Fruit fly (Drosophila melanogaster) whole organism, embryonic: ENCODE measurements around the gene Sec8.

Source experiments
- Atf3 ChIP-seq: fragments of 200-800 bp; sonication (Bioruptor generic); optimal IDR thresholded peaks from 3 replicates; lab custom pipeline; 2016; ENCODE audit warnings: missing biosample characterization, missing genetic modification characterization
- CG10274 ChIP-seq: fragments of 200-800 bp; sonication (Bioruptor generic); optimal IDR thresholded peaks from 3 replicates; lab custom pipeline; 2017; ENCODE audit warnings: missing biosample characterization, mild to moderate bottlenecking, missing genetic modification characterization
- CG10366 ChIP-seq: fragments of 200-800 bp; sonication (Bioruptor generic); IDR thresholded peaks from 2 replicates; pipeline ENCODE4 v1.3.6; 2022; ENCODE audit warnings: missing biosample characterization, missing genetic modification characterization
- CG10979 ChIP-seq: fragments of 200-800 bp; sonication (Bioruptor generic); optimal IDR thresholded peaks from 2 replicates; lab custom pipeline; 2018; ENCODE audit warnings: missing biosample characterization, mild to moderate bottlenecking, missing genetic modification characterization, moderate library complexity
- CG12391 ChIP-seq: fragments of 200-800 bp; sonication (Bioruptor generic); optimal IDR thresholded peaks from 3 replicates; lab custom pipeline; 2018; ENCODE audit warnings: missing biosample characterization, mild to moderate bottlenecking, missing genetic modification characterization, moderate library complexity
- CG12744 ChIP-seq: fragments of 200-800 bp; sonication (Bioruptor generic); optimal IDR thresholded peaks from 2 replicates; lab custom pipeline; 2016; ENCODE audit warnings: missing biosample characterization, missing genetic modification characterization
- CG13123 ChIP-seq: fragments of 200-800 bp; sonication (Bioruptor generic); optimal IDR thresholded peaks from 2 replicates; lab custom pipeline; 2016; ENCODE audit warnings: missing biosample characterization, missing genetic modification characterization
- CG13287 ChIP-seq: fragments of 200-800 bp; sonication (Bioruptor generic); IDR thresholded peaks from 2 replicates; pipeline ENCODE4 v1.3.6; 2022; ENCODE audit warnings: missing biosample characterization, missing genetic modification characterization; ENCODE audit not compliant: partially characterized antibody
- CG2116 ChIP-seq: fragments of 200-800 bp; sonication (Bioruptor generic); optimal IDR thresholded peaks from 3 replicates; lab custom pipeline; 2018; ENCODE audit warnings: missing biosample characterization, mild to moderate bottlenecking, missing genetic modification characterization
- CG32767 ChIP-seq: fragments of 200-800 bp; sonication (Bioruptor generic); IDR thresholded peaks from 2 replicates; pipeline ENCODE4 v1.3.6; 2022; ENCODE audit warnings: missing biosample characterization, missing genetic modification characterization
- CG43689 ChIP-seq: fragments of 200-800 bp; sonication (Bioruptor generic); IDR thresholded peaks from 2 replicates; pipeline ENCODE4 v1.3.6; 2022; ENCODE audit warnings: missing biosample characterization, missing genetic modification characterization
- CG5180 ChIP-seq: fragments of 200-800 bp; sonication (Bioruptor generic); optimal IDR thresholded peaks from 3 replicates; lab custom pipeline; 2017; ENCODE audit warnings: missing biosample characterization, missing genetic modification characterization, mild to moderate bottlenecking, moderate library complexity, missing genetic modification reagents
- CG5245 ChIP-seq: fragments of 200-800 bp; sonication (Bioruptor generic); optimal IDR thresholded peaks from 3 replicates; lab custom pipeline; 2016; ENCODE audit warnings: missing biosample characterization, missing genetic modification characterization
- CG6791 ChIP-seq: fragments of 200-800 bp; sonication (Bioruptor generic); IDR thresholded peaks from 3 replicates; pipeline ENCODE4 v1.3.6; 2022; ENCODE audit warnings: missing biosample characterization, missing genetic modification characterization; ENCODE audit not compliant: partially characterized antibody
- CG7839 ChIP-seq: fragments of 200-800 bp; sonication (Bioruptor generic); optimal IDR thresholded peaks from 3 replicates; lab custom pipeline; 2018; ENCODE audit warnings: missing biosample characterization, mild to moderate bottlenecking, missing genetic modification characterization, moderate library complexity
- CG8388 ChIP-seq: fragments of 200-800 bp; sonication (Bioruptor generic); optimal IDR thresholded peaks from 2 replicates; lab custom pipeline; 2019; ENCODE audit warnings: missing biosample characterization, mild to moderate bottlenecking, missing genetic modification characterization, moderate library complexity
- CG9215 ChIP-seq: fragments of 200-800 bp; sonication (Bioruptor generic); IDR thresholded peaks from 2 replicates; pipeline ENCODE4 v1.3.6; 2022; ENCODE audit warnings: missing biosample characterization, missing genetic modification characterization
- CG9817 ChIP-seq: fragments of 200-800 bp; sonication (Bioruptor generic); optimal IDR thresholded peaks from 2 replicates; lab custom pipeline; 2018; ENCODE audit warnings: missing biosample characterization, mild to moderate bottlenecking, missing genetic modification characterization, moderate library complexity
- CG9876 ChIP-seq: fragments of 200-800 bp; sonication (Bioruptor generic); optimal IDR thresholded peaks from 2 replicates; lab custom pipeline; 2016; ENCODE audit warnings: missing biosample characterization, missing genetic modification characterization
- CrebB ChIP-seq: fragments of 200-800 bp; sonication (Bioruptor generic); optimal IDR thresholded peaks from 3 replicates; lab custom pipeline; 2018; ENCODE audit warnings: missing biosample characterization, mild to moderate bottlenecking, missing genetic modification characterization
- D19B ChIP-seq: fragments of 200-800 bp; sonication (Bioruptor generic); optimal IDR thresholded peaks from 2 replicates; lab custom pipeline; 2017; ENCODE audit warnings: missing biosample characterization, mild to moderate bottlenecking, missing genetic modification characterization
- Dfd ChIP-seq, 2 experiments: fragments of >200 bp; optimal IDR thresholded peaks; 2 replicates each; lab custom pipeline; 2017; ENCODE audit warnings: missing biosample characterization in 2 of 2, missing genetic modification characterization in 2 of 2
- E2f1 ChIP-seq: fragments of 200-800 bp; sonication (Bioruptor generic); IDR thresholded peaks from 2 replicates; pipeline ENCODE4 v1.3.6; 2022; ENCODE audit warnings: missing biosample characterization, missing genetic modification characterization
- Gug ChIP-seq: fragments of 200-800 bp; sonication (Bioruptor generic); IDR thresholded peaks from 4 replicates; pipeline ENCODE4 v1.3.6; 2022; ENCODE audit warnings: missing biosample characterization, missing genetic modification characterization
- H15 ChIP-seq: fragments of 200-800 bp; sonication (Bioruptor generic); IDR thresholded peaks from 3 replicates; pipeline ENCODE4 v1.3.6; 2022; ENCODE audit warnings: missing biosample characterization, missing genetic modification characterization
- Hr51 ChIP-seq, 2 experiments: fragments of 200-800 bp; sonication (Bioruptor generic); optimal IDR thresholded peaks; 2 replicates in 1 of 2; 3 replicates in 1 of 2; lab custom pipeline; 2016 to 2018; ENCODE audit warnings: missing biosample characterization in 2 of 2, missing genetic modification characterization in 2 of 2, mild to moderate bottlenecking in 1 of 2, moderate library complexity in 1 of 2
- Myb ChIP-seq: fragments of 200-800 bp; sonication (Bioruptor generic); optimal IDR thresholded peaks from 2 replicates; lab custom pipeline; 2016; ENCODE audit warnings: missing biosample characterization, missing genetic modification characterization
- Nf-YC ChIP-seq: fragments of 200-800 bp; optimal IDR thresholded peaks from 3 replicates; lab custom pipeline; 2019; ENCODE audit warnings: missing biosample characterization, mild to moderate bottlenecking, missing genetic modification characterization, moderate library complexity
- Sry-δ ChIP-seq: fragments of 200-800 bp; sonication (Bioruptor generic); optimal IDR thresholded peaks from 2 replicates; lab custom pipeline; 2016; ENCODE audit warnings: missing biosample characterization, missing genetic modification characterization
- TFAM ChIP-seq: fragments of 200-800 bp; sonication (Bioruptor generic); optimal IDR thresholded peaks from 2 replicates; lab custom pipeline; 2017; ENCODE audit warnings: missing biosample characterization, missing genetic modification characterization, inconsistent platforms
- ap ChIP-seq: fragments of 200-800 bp; sonication (Bioruptor generic); IDR thresholded peaks from 2 replicates; pipeline ENCODE4 v1.3.6; 2022; ENCODE audit warnings: missing biosample characterization, missing genetic modification characterization
- cas ChIP-seq: fragments of 200-800 bp; sonication (Bioruptor generic); IDR thresholded peaks from 2 replicates; pipeline ENCODE4 v1.3.6; 2022; ENCODE audit warnings: missing biosample characterization, missing genetic modification characterization
- cato ChIP-seq: fragments of 200-800 bp; sonication (Bioruptor generic); optimal IDR thresholded peaks from 2 replicates; lab custom pipeline; 2016; ENCODE audit warnings: missing biosample characterization, missing genetic modification characterization, borderline replicate concordance
- chm ChIP-seq: fragments of 200-800 bp; sonication (Bioruptor generic); IDR thresholded peaks from 2 replicates; pipeline ENCODE4 v1.3.6; 2022; ENCODE audit warnings: missing biosample characterization, missing genetic modification characterization
- corto ChIP-seq: fragments of 200-800 bp; sonication (Bioruptor generic); optimal IDR thresholded peaks from 2 replicates; lab custom pipeline; 2016; ENCODE audit warnings: missing biosample characterization, mild to moderate bottlenecking, missing genetic modification characterization, moderate library complexity
- hb ChIP-seq: fragments of 200-800 bp; sonication (Bioruptor generic); IDR thresholded peaks from 3 replicates; pipeline ENCODE4 v1.3.6; 2022; ENCODE audit warnings: missing biosample characterization, missing genetic modification characterization; ENCODE audit not compliant: partially characterized antibody
- lab ChIP-seq: fragments of 200-800 bp; sonication (Bioruptor generic); optimal IDR thresholded peaks from 3 replicates; lab custom pipeline; 2017; ENCODE audit warnings: missing biosample characterization, missing genetic modification characterization, mild to moderate bottlenecking, moderate library complexity, missing genetic modification reagents
- lbe ChIP-seq: fragments of 200-800 bp; sonication (Bioruptor generic); optimal IDR thresholded peaks from 2 replicates; lab custom pipeline; 2016; ENCODE audit warnings: missing biosample characterization, mild to moderate bottlenecking, missing genetic modification characterization
- lov ChIP-seq, 2 experiments: fragments of 200-800 bp in 1 of 2; fragments of >200 bp in 1 of 2; sonication (Bioruptor generic) in 1 of 2; IDR thresholded peaks in 1 of 2; optimal IDR thresholded peaks in 1 of 2; 2 replicates in 1 of 2; 3 replicates in 1 of 2; pipeline versions ENCODE4 v1.3.6 to Lab custom; 2017 to 2022; ENCODE audit warnings: missing biosample characterization in 1 of 2, missing genetic modification characterization in 1 of 2
- maf-S ChIP-seq: fragments of 200-800 bp; sonication (Bioruptor generic); optimal IDR thresholded peaks from 2 replicates; lab custom pipeline; 2016; ENCODE audit warnings: missing biosample characterization, missing genetic modification characterization
- nmo ChIP-seq: fragments of 200-800 bp; sonication (Bioruptor generic); optimal IDR thresholded peaks from 2 replicates; lab custom pipeline; 2018; ENCODE audit warnings: missing biosample characterization, mild to moderate bottlenecking, missing genetic modification characterization, moderate library complexity
- repo ChIP-seq: fragments of 200-800 bp; sonication (Bioruptor generic); optimal IDR thresholded peaks from 2 replicates; lab custom pipeline; 2016; ENCODE audit warnings: missing biosample characterization, missing genetic modification characterization
- salm ChIP-seq: fragments of 200-800 bp; sonication (Bioruptor generic); optimal IDR thresholded peaks from 2 replicates; lab custom pipeline; 2018; ENCODE audit warnings: missing biosample characterization, mild to moderate bottlenecking, missing genetic modification characterization
- sr ChIP-seq: fragments of 200-800 bp; sonication (Bioruptor generic); IDR thresholded peaks from 3 replicates; pipeline ENCODE4 v1.3.6; 2022; ENCODE audit warnings: missing biosample characterization, missing genetic modification characterization
- sug ChIP-seq: fragments of 200-800 bp; optimal IDR thresholded peaks from 2 replicates; lab custom pipeline; 2019; ENCODE audit warnings: missing biosample characterization, mild to moderate bottlenecking, missing genetic modification characterization, moderate library complexity
- twi ChIP-seq: fragments of 200-800 bp; optimal IDR thresholded peaks from 2 replicates; lab custom pipeline; 2019; ENCODE audit warnings: missing biosample characterization, mild to moderate bottlenecking, missing genetic modification characterization, moderate library complexity
- wdn ChIP-seq: fragments of 200-800 bp; sonication (Bioruptor generic); IDR thresholded peaks from 2 replicates; pipeline ENCODE4 v1.3.6; 2022; ENCODE audit warnings: missing biosample characterization, missing genetic modification characterization
- wor ChIP-seq: fragments of 200-800 bp; sonication (Bioruptor generic); IDR thresholded peaks from 2 replicates; pipeline ENCODE4 v1.3.6; 2022; ENCODE audit warnings: missing biosample characterization, missing genetic modification characterization
- zf30C ChIP-seq: fragments of 200-800 bp; sonication (Bioruptor generic); optimal IDR thresholded peaks from 3 replicates; lab custom pipeline; 2018; ENCODE audit warnings: missing biosample characterization, mild to moderate bottlenecking, missing genetic modification characterization

Gene Sec8

dm6 chr3R:5797709-5798108 is 38.9 kb upstream of the Sec8 start:
- TF ChIP-seq hb (GFP tag; lab: Robert Waterston, UW) (no peak), CG10979 (tag; lab: Kevin White, UChicago) (no peak), CG12744 (GFP tag; lab: Kevin White, UChicago) (no peak), salm (tag; lab: Kevin White, UChicago) (no peak), corto (GFP tag; lab: Kevin White, UChicago) (no peak), Gug (GFP tag; lab: Robert Waterston, UW) (no peak), sr (no peak), CG10274 (GFP tag; lab: Kevin White, UChicago) (no peak), Hr51 (GFP tag; optimal IDR thresholded peaks at IDR 0.05; lab: Kevin White, UChicago) (no peak), CG5180 (no peak), CG10366 (GFP tag; lab: Robert Waterston, UW) (no peak), Atf3 (GFP tag; lab: Kevin White, UChicago) (no peak), H15 (no peak), Dfd (GFP tag; optimal IDR thresholded peaks at IDR 0.05; lab: Kevin White, UChicago) (no peak), Sry-δ (GFP tag; lab: Kevin White, UChicago) (no peak), Nf-YC (no peak), D19B (no peak), CG13123 (GFP tag; lab: Kevin White, UChicago) (no peak)

DNA sequence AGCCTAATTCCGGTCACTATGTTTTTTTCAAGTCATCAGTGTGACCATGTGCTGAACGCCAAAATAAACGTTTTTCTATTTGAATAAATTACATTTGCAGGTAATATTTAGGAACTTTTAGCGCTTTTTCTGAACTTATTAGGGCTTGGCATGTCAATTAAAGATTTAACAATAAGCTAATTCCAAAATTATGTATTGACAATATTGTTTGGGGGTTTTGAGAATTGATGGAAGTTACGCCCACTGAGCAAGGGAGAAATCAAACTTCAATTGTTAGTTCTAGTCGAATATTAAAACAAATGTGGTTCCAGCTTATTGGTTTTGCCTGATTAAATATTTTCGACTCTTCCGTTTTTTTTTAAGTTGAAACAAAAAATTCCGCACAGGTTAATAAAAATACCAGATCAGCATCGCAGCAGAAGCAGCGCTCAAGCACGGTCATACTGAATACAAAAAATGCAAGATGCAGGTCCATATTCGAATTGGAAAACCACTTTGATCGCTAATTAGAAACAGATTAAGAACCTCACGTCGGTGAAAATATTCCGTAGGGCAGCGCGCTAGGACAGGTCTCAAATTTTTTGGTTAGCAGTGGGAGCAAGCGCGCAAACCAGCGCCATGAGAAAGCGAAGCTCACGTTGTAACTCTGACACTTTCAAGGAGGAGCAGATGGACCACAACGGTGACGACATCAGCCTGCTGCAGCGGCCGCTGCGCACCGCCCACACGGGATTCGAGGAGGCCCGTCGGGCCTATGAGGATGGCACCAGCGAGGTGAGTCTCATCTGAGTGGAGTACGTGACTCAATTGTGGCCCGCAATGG is 35.7 kb upstream of the Sec8 start, which contains the start of the genes PSMG1 and CG10979:
Gene PSMG1, minus strand, starts transcription at position 51 of the 823 bp plus-strand sequence.
Gene CG10979, plus strand, starts transcription at position 439 of the 823 bp plus-strand sequence.
- TF ChIP-seq wdn (GFP tag; lab: Robert Waterston, UW) (no peak), CG6791 (no peak), cato (GFP tag; lab: Kevin White, UChicago) (no peak), ap (GFP tag; lab: Robert Waterston, UW) (no peak), CG7839 (tag; lab: Kevin White, UChicago) (no peak), repo (GFP tag; lab: Kevin White, UChicago) (no peak), TFAM (GFP tag; lab: Kevin White, UChicago) (no peak), CG32767 (GFP tag; lab: Robert Waterston, UW) (no peak), CG8388 (GFP tag; lab: Kevin White, UChicago) (no peak), zf30C (no peak), CG13287 (GFP tag; lab: Robert Waterston, UW) (no peak), CG10979 (tag; lab: Kevin White, UChicago) (no peak), CG12391 (tag; lab: Kevin White, UChicago) (peak; percentile 27), CG2116 (GFP tag; lab: Kevin White, UChicago) (peak; percentile 37), wor (GFP tag; lab: Robert Waterston, UW) (no peak), CG9215 (GFP tag; lab: Robert Waterston, UW) (no peak), CG9876 (no peak), CrebB (no peak), lov (optimal IDR thresholded peaks at IDR 0.05; lab: Kevin White, UChicago) (no peak), lov (GFP tag; IDR thresholded peaks at IDR 0.05; lab: Robert Waterston, UW) (no peak), chm (GFP tag; lab: Robert Waterston, UW) (no peak), CG9817 (tag; lab: Kevin White, UChicago) (no peak), nmo (GFP tag; lab: Kevin White, UChicago) (peak; percentile 49), twi (tag; lab: Kevin White, UChicago) (no peak), Myb (peak; percentile 62), lab (GFP tag; lab: Kevin White, UChicago) (no peak), CG43689 (GFP tag; lab: Robert Waterston, UW) (no peak), cas (no peak), sug (tag; lab: Kevin White, UChicago) (no peak), E2f1 (GFP tag; lab: Robert Waterston, UW) (no peak), maf-S (GFP tag; lab: Kevin White, UChicago) (no peak), lbe (GFP tag; lab: Kevin White, UChicago) (no peak), CG5245 (GFP tag; lab: Kevin White, UChicago) (no peak)
